Worm (Caenorhabditis elegans) whole organism, mixed stage, embryonic: ENCODE measurements around the gene srsx-37.

Source experiments
- blmp-1 ChIP-seq: fragments of 150-350 bp; optimal IDR thresholded peaks from 2 replicates; lab custom pipeline; 2014; ENCODE audit warnings: missing biosample characterization, missing genetic modification characterization
- lin-13 ChIP-seq: fragments of 150-350 bp; optimal IDR thresholded peaks from 2 replicates; lab custom pipeline; 2014; ENCODE audit warnings: missing biosample characterization, missing genetic modification characterization
- mab-5 ChIP-seq: fragments of 150-350 bp; optimal IDR thresholded peaks from 2 replicates; lab custom pipeline; 2014; ENCODE audit warnings: missing biosample characterization, missing genetic modification characterization
- unc-120 ChIP-seq: sonication (generic microtip); optimal IDR thresholded peaks from 2 replicates; lab custom pipeline; 2017; ENCODE audit warnings: missing genetic modification characterization, missing compliant biosample characterization; ENCODE audit not compliant: poor library complexity, severe bottlenecking
- unc-62 ChIP-seq: fragments of 150-350 bp; optimal IDR thresholded peaks from 2 replicates; lab custom pipeline; 2014; ENCODE audit warnings: missing biosample characterization, missing genetic modification reagents, missing genetic modification characterization

DNA sequence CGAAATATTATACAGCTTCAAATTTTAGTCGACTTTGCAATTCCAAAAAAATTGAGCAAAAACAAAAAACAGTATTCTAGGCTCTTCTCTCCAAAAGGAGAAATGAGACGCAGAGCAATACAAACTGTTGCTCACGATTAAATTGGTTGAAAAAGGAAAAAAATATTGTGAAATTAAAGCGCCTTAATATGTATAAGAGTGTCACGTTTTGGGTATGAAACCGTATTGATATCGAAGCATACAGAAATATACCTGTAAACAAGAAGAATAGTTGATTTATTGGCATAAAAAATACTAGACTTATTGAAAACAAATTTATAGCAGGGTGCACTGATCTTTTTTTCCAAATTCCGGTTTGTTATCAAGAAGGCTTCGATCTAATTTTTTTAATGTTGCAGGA is 6.9 kb upstream of the srsx-37 start, which contains the start of gene M01B2.13:
- TF ChIP-seq unc-120 (tag; lab: Kevin White, UChicago), result no peak
- TF ChIP-seq unc-62 (GFP tag; lab: Kevin White, UChicago), result no peak
- TF ChIP-seq mab-5 (tag; lab: Kevin White, UChicago), result no peak
- no peak for TF ChIP-seq lin-13 (tag; lab: Kevin White, UChicago)
- no peak for TF ChIP-seq blmp-1 (tag; lab: Kevin White, UChicago)
